Fruit fly (Drosophila melanogaster): ENCODE measurements around the gene CG32808.

The CG32808 gene

dm6 chrX:1454837-1455236 lies 14.8 kb downstream of the CG32808 start:
- TF ChIP-seq sna (GFP tag; IDR thresholded peaks at IDR 0.05; ENCODE audit: partially characterized antibody): 0 out of 2 replicates have a peak, but pooled peaks have one; percentile 21
- no peak for TF ChIP-seq CG11093 (GFP tag; IDR thresholded peaks at IDR 0.05)
- no peak for TF ChIP-seq Atf3 (GFP tag; optimal IDR thresholded peaks at IDR 0.05)
- no peak for TF ChIP-seq caup (GFP tag; optimal IDR thresholded peaks at IDR 0.05; ENCODE audit: severe bottlenecking)
- no peak for TF ChIP-seq CG18476 (GFP tag; optimal IDR thresholded peaks at IDR 0.05)
- TF ChIP-seq Dll (GFP tag; IDR thresholded peaks at IDR 0.05; ENCODE audit: partially characterized antibody): peak; percentile 53; the same call in 1 of the 4 replicates
- peak; percentile 38 for TF ChIP-seq BEAF-32 (GFP tag; optimal IDR thresholded peaks at IDR 0.05)
- TF ChIP-seq Abd-B (GFP tag; optimal IDR thresholded peaks at IDR 0.05): no peak
- TF ChIP-seq z (GFP tag; IDR thresholded peaks at IDR 0.05): no peak
- no peak for TF ChIP-seq ham (GFP tag; IDR thresholded peaks at IDR 0.05)
- TF ChIP-seq Scr (GFP tag; IDR thresholded peaks at IDR 0.05; ENCODE audit: partially characterized antibody): peak; percentile 34; the same call in 1 of the 2 replicates
- peak; percentile 8; the same call in 1 of the 2 replicates for TF ChIP-seq CG31224 (GFP tag; IDR thresholded peaks at IDR 0.05)
- no peak for TF ChIP-seq kay (GFP tag; optimal IDR thresholded peaks at IDR 0.05)
- 0 out of 3 replicates have a peak, but pooled peaks have one; percentile 19 for TF ChIP-seq row (GFP tag; IDR thresholded peaks at IDR 0.05)
- no peak for TF ChIP-seq emc (GFP tag; optimal IDR thresholded peaks at IDR 0.05)
- 0 out of 2 replicates have a peak, but pooled peaks have one; percentile 25 for TF ChIP-seq amos (GFP tag; IDR thresholded peaks at IDR 0.05; ENCODE audit: partially characterized antibody)
- no peak for TF ChIP-seq CG6272 (GFP tag; IDR thresholded peaks at IDR 0.05)
- no peak for TF ChIP-seq Sox100B (GFP tag; optimal IDR thresholded peaks at IDR 0.05)

DNA sequence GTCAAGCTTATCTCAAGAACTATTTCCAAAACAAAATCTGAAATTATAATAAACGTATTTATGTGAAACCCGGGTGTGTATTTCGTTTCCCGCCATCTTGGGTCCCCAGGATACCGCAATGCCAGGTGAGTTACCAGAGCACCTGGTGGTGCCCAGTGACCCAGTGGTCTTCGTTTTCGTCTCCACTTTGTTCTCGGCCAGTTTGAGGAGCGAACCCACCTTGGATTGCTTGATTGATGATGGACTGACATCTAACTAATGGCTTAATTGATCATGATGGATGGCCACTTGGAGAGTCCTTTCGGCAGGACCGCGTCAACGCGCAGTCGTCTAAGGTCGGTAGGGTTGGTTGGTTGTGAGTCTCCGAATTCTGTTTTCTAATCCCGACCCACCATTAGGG lies 17.5 kb downstream of the CG32808 start, which contains the start of gene Gr2a:
Gene Gr2a, plus strand, starts transcription at position 301 of the 400 bp plus-strand sequence.
- no peak for TF ChIP-seq ranshi (GFP tag; IDR thresholded peaks at IDR 0.05)
